Fruit fly (Drosophila melanogaster) Kc167 (cell line): Measurements from ENCODE around the gene sens-2.

Experiments
- Myc ChIP-seq: fragments of >200 bp; optimal IDR thresholded peaks from 2 replicates; lab custom pipeline; 2017; ENCODE audit warnings: missing external identifiers
- insv ChIP-seq: fragments of >200 bp; optimal IDR thresholded peaks from 3 replicates; lab custom pipeline; 2018; ENCODE audit warnings: missing external identifiers
- psq ChIP-seq: fragments of >200 bp; optimal IDR thresholded peaks from 2 replicates; lab custom pipeline; 2017; ENCODE audit warnings: missing external identifiers
- ttk ChIP-seq: sonication (Bioruptor generic); optimal IDR thresholded peaks from 2 replicates; lab custom pipeline; 2017; ENCODE audit warnings: missing external identifiers

dm6 chr2L:6794956-6795522 is 26.7 kb upstream of the sens-2 start:
- TF ChIP-seq psq (lab: Kevin White, UChicago), result no peak
- no peak for TF ChIP-seq ttk (lab: Kevin White, UChicago)
- TF ChIP-seq Myc, result no peak
- no peak for TF ChIP-seq insv (lab: Kevin White, UChicago)
